Fruit fly (Drosophila melanogaster) whole organism, embryonic: Measurements from ENCODE around the gene CG15625.

Experiments used
- Asciz ChIP-seq: fragments of 200-800 bp; sonication (Bioruptor generic); optimal IDR thresholded peaks from 2 replicates; lab custom pipeline; 2017; ENCODE audit warnings: missing biosample characterization, mild to moderate bottlenecking, missing genetic modification characterization, missing genetic modification reagents
- Bdp1 ChIP-seq: fragments of 200-800 bp; sonication (Bioruptor generic); optimal IDR thresholded peaks from 3 replicates; lab custom pipeline; 2016; ENCODE audit warnings: missing biosample characterization, missing genetic modification characterization
- Bteb2 ChIP-seq: fragments of 200-800 bp; sonication (Bioruptor generic); optimal IDR thresholded peaks from 2 replicates; lab custom pipeline; 2016; ENCODE audit warnings: missing biosample characterization, missing genetic modification characterization
- C15 ChIP-seq: fragments of 200-800 bp; sonication (Bioruptor generic); IDR thresholded peaks from 3 replicates; pipeline ENCODE4 v1.3.6; 2022; ENCODE audit warnings: missing biosample characterization, missing genetic modification characterization
- CG10274 ChIP-seq: fragments of 200-800 bp; sonication (Bioruptor generic); optimal IDR thresholded peaks from 3 replicates; lab custom pipeline; 2017; ENCODE audit warnings: missing biosample characterization, mild to moderate bottlenecking, missing genetic modification characterization
- CG10959 ChIP-seq: fragments of 200-800 bp; sonication (Bioruptor generic); IDR thresholded peaks from 2 replicates; pipeline ENCODE4 v1.3.6; 2022; ENCODE audit warnings: missing biosample characterization, missing genetic modification characterization
- CG11398 ChIP-seq: fragments of 200-800 bp; sonication (Bioruptor generic); optimal IDR thresholded peaks from 2 replicates; lab custom pipeline; 2016; ENCODE audit warnings: missing biosample characterization, missing genetic modification characterization
- CG14014 ChIP-seq: fragments of 200-800 bp; sonication (Bioruptor generic); IDR thresholded peaks from 2 replicates; pipeline ENCODE4 v1.3.6; 2022; ENCODE audit warnings: missing biosample characterization, missing genetic modification characterization
- CG1529 ChIP-seq: fragments of 200-800 bp; sonication (Bioruptor generic); optimal IDR thresholded peaks from 3 replicates; lab custom pipeline; 2018; ENCODE audit warnings: missing biosample characterization, missing genetic modification characterization
- CG17186 ChIP-seq: fragments of 200-800 bp; sonication (Bioruptor generic); optimal IDR thresholded peaks from 3 replicates; lab custom pipeline; 2017; ENCODE audit warnings: missing biosample characterization, missing genetic modification reagents, missing genetic modification characterization
- CG17361 ChIP-seq: fragments of 200-800 bp; sonication (Bioruptor generic); IDR thresholded peaks from 3 replicates; pipeline ENCODE4 v1.3.6; 2022; ENCODE audit warnings: missing biosample characterization, missing genetic modification characterization
- CG17802 ChIP-seq: fragments of 200-800 bp; sonication (Bioruptor generic); optimal IDR thresholded peaks from 2 replicates; lab custom pipeline; 2018; ENCODE audit warnings: missing biosample characterization, mild to moderate bottlenecking, missing genetic modification characterization, moderate library complexity
- CG18619 ChIP-seq: fragments of 200-800 bp; sonication (Bioruptor generic); optimal IDR thresholded peaks from 3 replicates; lab custom pipeline; 2017; ENCODE audit warnings: missing biosample characterization, mild to moderate bottlenecking, missing genetic modification characterization
- CG2202 ChIP-seq: fragments of 200-800 bp; sonication (Bioruptor generic); optimal IDR thresholded peaks from 2 replicates; lab custom pipeline; 2018; ENCODE audit warnings: missing biosample characterization, mild to moderate bottlenecking, missing genetic modification characterization
- CG2712 ChIP-seq: fragments of 200-800 bp; optimal IDR thresholded peaks from 3 replicates; lab custom pipeline; 2019; ENCODE audit warnings: missing biosample characterization, mild to moderate bottlenecking, missing genetic modification characterization, moderate library complexity
- CG30020 ChIP-seq: fragments of 200-800 bp; optimal IDR thresholded peaks from 2 replicates; lab custom pipeline; 2019; ENCODE audit warnings: missing biosample characterization, mild to moderate bottlenecking, missing genetic modification characterization, moderate library complexity
- CG3163 ChIP-seq: fragments of 200-800 bp; sonication (Bioruptor generic); optimal IDR thresholded peaks from 3 replicates; lab custom pipeline; 2016; ENCODE audit warnings: missing biosample characterization, missing genetic modification characterization
- CG4730 ChIP-seq: fragments of 200-800 bp; sonication (Bioruptor generic); IDR thresholded peaks from 2 replicates; pipeline ENCODE4 v1.3.6; 2022; ENCODE audit warnings: missing biosample characterization, missing genetic modification characterization
- CG7357 ChIP-seq: fragments of 200-800 bp; sonication (Bioruptor generic); IDR thresholded peaks from 3 replicates; pipeline ENCODE4 v1.3.6; 2022; ENCODE audit warnings: missing biosample characterization, missing genetic modification characterization
- CG7987 ChIP-seq: fragments of 200-800 bp; sonication (Bioruptor generic); optimal IDR thresholded peaks from 2 replicates; lab custom pipeline; 2018; ENCODE audit warnings: missing biosample characterization, mild to moderate bottlenecking, missing genetic modification characterization, moderate library complexity
- CG8089 ChIP-seq: fragments of 200-800 bp; sonication (Bioruptor generic); optimal IDR thresholded peaks from 3 replicates; lab custom pipeline; 2016; ENCODE audit warnings: missing biosample characterization, missing genetic modification characterization
- CG8478 ChIP-seq: fragments of >200 bp; optimal IDR thresholded peaks from 2 replicates; lab custom pipeline; 2018
- CG8924 ChIP-seq: fragments of 200-800 bp; optimal IDR thresholded peaks from 3 replicates; lab custom pipeline; 2019; ENCODE audit warnings: missing biosample characterization, mild to moderate bottlenecking, missing genetic modification characterization, moderate library complexity
- D19B ChIP-seq: fragments of 200-800 bp; sonication (Bioruptor generic); optimal IDR thresholded peaks from 2 replicates; lab custom pipeline; 2017; ENCODE audit warnings: missing biosample characterization, mild to moderate bottlenecking, missing genetic modification characterization
- Doc2 ChIP-seq: fragments of 200-800 bp; sonication (Bioruptor generic); IDR thresholded peaks from 2 replicates; pipeline ENCODE4 v1.3.6; 2022; ENCODE audit warnings: missing biosample characterization, missing genetic modification characterization
- Dref ChIP-seq: fragments of 200-800 bp; sonication (Bioruptor generic); IDR thresholded peaks from 2 replicates; pipeline ENCODE4 v1.3.6; 2022; ENCODE audit warnings: missing biosample characterization, missing genetic modification characterization
- Drgx ChIP-seq: fragments of 200-800 bp; sonication (Bioruptor generic); IDR thresholded peaks from 2 replicates; pipeline ENCODE4 v1.3.6; 2022; ENCODE audit warnings: missing biosample characterization, missing genetic modification characterization
- ERR ChIP-seq: fragments of 200-800 bp; sonication (Bioruptor generic); optimal IDR thresholded peaks from 2 replicates; lab custom pipeline; 2016; ENCODE audit warnings: missing biosample characterization, missing genetic modification characterization
- Fer1 ChIP-seq: fragments of 200-800 bp; sonication (Bioruptor generic); optimal IDR thresholded peaks from 2 replicates; lab custom pipeline; 2017; ENCODE audit warnings: missing biosample characterization, mild to moderate bottlenecking, missing genetic modification characterization
- HLH54F ChIP-seq: fragments of 200-800 bp; sonication (Bioruptor generic); optimal IDR thresholded peaks from 3 replicates; lab custom pipeline; 2016; ENCODE audit warnings: missing biosample characterization, missing genetic modification characterization
- Hsf ChIP-seq: fragments of 200-800 bp; sonication (Bioruptor generic); optimal IDR thresholded peaks from 3 replicates; lab custom pipeline; 2016; ENCODE audit warnings: missing biosample characterization, missing genetic modification characterization
- Lpt ChIP-seq: fragments of >200 bp; optimal IDR thresholded peaks from 2 replicates; lab custom pipeline; 2018; ENCODE audit warnings: missing biosample characterization, missing genetic modification characterization
- MBD-R2 ChIP-seq: fragments of 200-800 bp; sonication (Bioruptor generic); IDR thresholded peaks from 2 replicates; pipeline ENCODE4 v1.3.6; 2022; ENCODE audit warnings: missing biosample characterization, missing genetic modification characterization
- Meics ChIP-seq: fragments of 200-800 bp; sonication (Bioruptor generic); optimal IDR thresholded peaks from 2 replicates; lab custom pipeline; 2017; ENCODE audit warnings: missing biosample characterization, mild to moderate bottlenecking, missing genetic modification characterization
- Pdp1 ChIP-seq, 2 experiments: fragments of 200-800 bp; sonication (Bioruptor generic); optimal IDR thresholded peaks; 3 replicates each; lab custom pipeline; 2016; ENCODE audit warnings: missing biosample characterization in 2 of 2, missing genetic modification characterization in 2 of 2, mild to moderate bottlenecking in 1 of 2, moderate library complexity in 1 of 2
- Ptx1 ChIP-seq: fragments of 200-800 bp; sonication (Bioruptor generic); IDR thresholded peaks from 2 replicates; pipeline ENCODE4 v1.3.6; 2022; ENCODE audit warnings: missing biosample characterization, missing genetic modification characterization
- Usf ChIP-seq: fragments of 200-800 bp; sonication (Bioruptor generic); optimal IDR thresholded peaks from 2 replicates; lab custom pipeline; 2017; ENCODE audit warnings: missing genotype, missing biosample characterization, missing genetic modification characterization
- ap ChIP-seq: fragments of 200-800 bp; sonication (Bioruptor generic); IDR thresholded peaks from 2 replicates; pipeline ENCODE4 v1.3.6; 2022; ENCODE audit warnings: missing biosample characterization, missing genetic modification characterization
- dmrt99B ChIP-seq: fragments of 200-800 bp; sonication (Bioruptor generic); optimal IDR thresholded peaks from 2 replicates; lab custom pipeline; 2018; ENCODE audit warnings: missing biosample characterization, mild to moderate bottlenecking, missing genetic modification characterization, moderate library complexity
- ewg ChIP-seq: fragments of 200-800 bp; sonication (Bioruptor generic); optimal IDR thresholded peaks from 3 replicates; lab custom pipeline; 2017; ENCODE audit warnings: mild to moderate bottlenecking, missing biosample characterization, missing genetic modification reagents, missing genetic modification characterization
- eyg ChIP-seq: fragments of 200-800 bp; sonication (Bioruptor generic); optimal IDR thresholded peaks from 3 replicates; lab custom pipeline; 2016; ENCODE audit warnings: missing biosample characterization, missing genetic modification characterization
- hb ChIP-seq: fragments of 200-800 bp; sonication (Bioruptor generic); IDR thresholded peaks from 3 replicates; pipeline ENCODE4 v1.3.6; 2022; ENCODE audit warnings: missing biosample characterization, missing genetic modification characterization; ENCODE audit not compliant: partially characterized antibody
- hth ChIP-seq: fragments of >200 bp; optimal IDR thresholded peaks from 2 replicates; lab custom pipeline; 2017; ENCODE audit warnings: inconsistent platforms
- jumu ChIP-seq: fragments of 200-800 bp; sonication (Bioruptor generic); optimal IDR thresholded peaks from 3 replicates; lab custom pipeline; 2016; ENCODE audit warnings: missing biosample characterization, missing genetic modification characterization
- kni ChIP-seq: fragments of 200-800 bp; sonication (Bioruptor generic); optimal IDR thresholded peaks from 3 replicates; lab custom pipeline; 2017; ENCODE audit warnings: mild to moderate bottlenecking, missing biosample characterization, missing genetic modification reagents, missing genetic modification characterization
- pfk ChIP-seq: fragments of 200-800 bp; sonication (Bioruptor generic); optimal IDR thresholded peaks from 2 replicates; lab custom pipeline; 2018; ENCODE audit warnings: missing biosample characterization, mild to moderate bottlenecking, missing genetic modification characterization, moderate library complexity
- shn ChIP-seq: fragments of 200-800 bp; sonication (Bioruptor generic); optimal IDR thresholded peaks from 3 replicates; lab custom pipeline; 2016; ENCODE audit warnings: missing biosample characterization, missing genetic modification characterization
- sob ChIP-seq: fragments of 200-800 bp; sonication (Bioruptor generic); IDR thresholded peaks from 2 replicates; pipeline ENCODE4 v1.3.6; 2022; ENCODE audit warnings: missing biosample characterization, missing genetic modification characterization
- tup ChIP-seq: fragments of 200-800 bp; sonication (Bioruptor generic); optimal IDR thresholded peaks from 2 replicates; lab custom pipeline; 2016; ENCODE audit warnings: missing biosample characterization, mild to moderate bottlenecking, missing genetic modification characterization, moderate library complexity
- zen ChIP-seq: fragments of 200-800 bp; sonication (Bioruptor generic); optimal IDR thresholded peaks from 3 replicates; lab custom pipeline; 2018; ENCODE audit warnings: missing biosample characterization, mild to moderate bottlenecking, missing genetic modification characterization, moderate library complexity

The CG15625 gene

dm6 chr2L:4887382-4888219 lies 2.2 kb upstream of the CG15625 start (continued):
- TF ChIP-seq hb (no peak), kni (GFP tag; lab: Kevin White, UChicago) (no peak), D19B (GFP tag; lab: Kevin White, UChicago) (peak; percentile 18), Dref (GFP tag; lab: Robert Waterston, UW) (no peak), CG10274 (GFP tag; lab: Kevin White, UChicago) (peak; percentile 14), CG8924 (tag; lab: Kevin White, UChicago) (peak; percentile 11), CG17361 (peak; percentile 57; the same call in 1 of the 3 replicates), sob (peak; percentile 68), jumu (GFP tag; lab: Kevin White, UChicago) (no peak), Drgx (GFP tag; lab: Robert Waterston, UW) (peak; percentile 94), shn (GFP tag; lab: Kevin White, UChicago) (peak; percentile 7), Asciz (GFP tag; lab: Kevin White, UChicago) (peak; percentile 12), MBD-R2 (0 out of 2 replicates have a peak, but pooled peaks have one; percentile 9), CG8089 (GFP tag; lab: Kevin White, UChicago) (no peak), CG2712 (tag; lab: Kevin White, UChicago) (peak; percentile 68), Doc2 (peak; percentile 42; the same call in 1 of the 2 replicates), hth (lab: Kevin White, UChicago) (no peak), CG10959 (peak; percentile 57; the same call in 1 of the 2 replicates), Ptx1 (GFP tag; lab: Robert Waterston, UW) (peak; percentile 80), pfk (GFP tag; lab: Kevin White, UChicago) (no peak), HLH54F (GFP tag; lab: Kevin White, UChicago) (peak; percentile 33), ERR (GFP tag; lab: Kevin White, UChicago) (no peak), CG3163 (no peak), CG7987 (no peak), CG30020 (tag; lab: Kevin White, UChicago) (no peak), Bteb2 (GFP tag; lab: Kevin White, UChicago) (no peak), CG8478 (no peak), CG4730 (GFP tag; lab: Robert Waterston, UW) (peak; percentile 59), Pdp1 (GFP tag; optimal IDR thresholded peaks at IDR 0.05; lab: Kevin White, UChicago) (peak; percentile 0 to 23), Fer1 (GFP tag; lab: Kevin White, UChicago) (peak; percentile 56), tup (GFP tag; lab: Kevin White, UChicago) (no peak), Hsf (GFP tag; lab: Kevin White, UChicago) (peak; percentile 56), eyg (no peak), ap (peak; percentile 31; the same call in 1 of the 2 replicates), CG2202 (tag; lab: Kevin White, UChicago) (no peak), Meics (GFP tag; lab: Kevin White, UChicago) (peak; percentile 49), Bdp1 (GFP tag; lab: Kevin White, UChicago) (no peak), Lpt (no peak), dmrt99B (tag; lab: Kevin White, UChicago) (peak; percentile 66), CG17802 (tag; lab: Kevin White, UChicago) (peak; percentile 22), CG7357 (GFP tag; lab: Robert Waterston, UW) (peak; percentile 41; the same call in 1 of the 3 replicates), C15 (GFP tag; lab: Robert Waterston, UW) (0 out of 3 replicates have a peak, but pooled peaks have one; percentile 15), CG1529 (GFP tag; lab: Kevin White, UChicago) (peak; percentile 15), CG14014 (GFP tag; lab: Robert Waterston, UW) (peak; percentile 56), zen (tag; lab: Kevin White, UChicago) (peak; percentile 31), CG18619 (GFP tag; lab: Kevin White, UChicago) (peak; percentile 24), CG11398 (GFP tag; lab: Kevin White, UChicago) (no peak), CG17186 (GFP tag; lab: Kevin White, UChicago) (no peak), Usf (peak; percentile 21), ewg (peak; percentile 36)
